Worm (Caenorhabditis elegans) whole organism, L1 larva: ENCODE data around the gene H03E18.2.

Experiments used
- ama-1 ChIP-seq: fragments of 150-350 bp; optimal IDR thresholded peaks from 2 replicates; lab custom pipeline; 2014
- fos-1 ChIP-seq: fragments of 150-350 bp; optimal IDR thresholded peaks from 2 replicates; lab custom pipeline; 2014; ENCODE audit warnings: missing biosample characterization, missing genetic modification characterization
- nhr-237 ChIP-seq: fragments of 150-350 bp; optimal IDR thresholded peaks from 2 replicates; lab custom pipeline; 2014; ENCODE audit warnings: missing biosample characterization, missing genetic modification characterization
- skn-1 ChIP-seq: fragments of 150-350 bp; optimal IDR thresholded peaks from 2 replicates; lab custom pipeline; 2014; ENCODE audit warnings: missing biosample characterization, missing genetic modification characterization
- unc-98 ChIP-seq: fragments of 200-800 bp; sonication (Bioruptor generic); IDR thresholded peaks from 2 replicates; pipeline ENCODE4 v1.3.6; 2022; ENCODE audit warnings: missing genetic modification characterization, missing compliant biosample characterization

DNA sequence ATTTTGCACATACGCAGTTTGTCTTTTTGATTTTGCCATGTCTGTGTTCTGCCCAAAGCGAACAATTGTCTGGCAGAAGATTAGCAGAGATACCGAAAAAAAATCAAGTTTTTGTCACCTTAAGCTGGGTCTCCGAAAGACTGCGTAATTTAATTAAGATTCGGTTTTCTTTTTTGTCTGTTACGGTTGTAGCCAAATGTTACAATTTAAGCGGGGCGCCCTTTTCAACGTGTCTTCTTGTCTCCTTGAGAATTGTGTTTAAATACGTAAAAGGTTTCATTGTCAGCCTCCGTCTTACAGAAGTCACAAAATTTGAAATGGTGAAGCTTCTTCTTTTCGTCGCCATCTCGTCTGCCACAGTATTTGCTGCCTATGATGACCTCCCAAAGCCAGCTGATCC lies 20.6 kb downstream of the H03E18.2 start, which contains the start of gene grd-14:
- no peak for TF ChIP-seq skn-1 (tag; lab: Kevin White, UChicago)
- TF ChIP-seq ama-1 (lab: Kevin White, UChicago) = no peak
- TF ChIP-seq nhr-237 (tag; lab: Kevin White, UChicago) = no peak
- TF ChIP-seq fos-1 (tag; lab: Kevin White, UChicago) = no peak
- TF ChIP-seq unc-98 (GFP tag; lab: Robert Waterston, UW) = no peak
